Worm (Caenorhabditis elegans) whole organism, mixed stage, embryonic: ENCODE measurements around the gene K12H6.4.

Experiments
- M03D4.4 ChIP-seq: sonication (generic microtip); optimal IDR thresholded peaks from 2 replicates; lab custom pipeline; 2017; ENCODE audit warnings: mild to moderate bottlenecking, missing genetic modification characterization, missing compliant biosample characterization
- bed-3 ChIP-seq: fragments of 200-800 bp; sonication (Bioruptor generic); optimal IDR thresholded peaks from 3 replicates; lab custom pipeline; 2018; ENCODE audit warnings: mild to moderate bottlenecking, missing genetic modification characterization, moderate library complexity, missing compliant biosample characterization
- blmp-1 ChIP-seq: fragments of 150-350 bp; optimal IDR thresholded peaks from 2 replicates; lab custom pipeline; 2014; ENCODE audit warnings: missing biosample characterization, missing genetic modification characterization
- ceh-39 ChIP-seq: fragments of 150-350 bp; optimal IDR thresholded peaks from 2 replicates; lab custom pipeline; 2014; ENCODE audit warnings: missing biosample characterization, missing genetic modification characterization
- ceh-43 ChIP-seq: fragments of 200-800 bp; sonication (Bioruptor generic); optimal IDR thresholded peaks from 2 replicates; lab custom pipeline; 2018; ENCODE audit warnings: mild to moderate bottlenecking, missing genetic modification characterization, moderate library complexity, missing compliant biosample characterization
- ceh-83 ChIP-seq: fragments of 200-800 bp; sonication (Bioruptor generic); optimal IDR thresholded peaks from 2 replicates; lab custom pipeline; 2018; ENCODE audit warnings: mild to moderate bottlenecking, missing genetic modification characterization, missing compliant biosample characterization
- ces-1 ChIP-seq: fragments of 150-350 bp; optimal IDR thresholded peaks from 2 replicates; lab custom pipeline; 2014; ENCODE audit warnings: missing biosample characterization, missing genetic modification reagents, missing genetic modification characterization
- cnd-1 ChIP-seq: fragments of 200-800 bp; sonication (Bioruptor generic); optimal IDR thresholded peaks from 2 replicates; lab custom pipeline; 2018; ENCODE audit warnings: mild to moderate bottlenecking, missing genetic modification characterization, missing compliant biosample characterization
- drap-1 ChIP-seq: fragments of 200-800 bp; sonication (Bioruptor generic); optimal IDR thresholded peaks from 3 replicates; lab custom pipeline; 2018; ENCODE audit warnings: mild to moderate bottlenecking, missing genetic modification characterization, missing compliant biosample characterization
- elt-1 ChIP-seq: sonication (generic microtip); optimal IDR thresholded peaks from 2 replicates; lab custom pipeline; 2017; ENCODE audit warnings: missing genetic modification characterization, mild to moderate bottlenecking, missing compliant biosample characterization, antibody characterized with exemption, moderate library complexity, borderline replicate concordance; ENCODE audit not compliant: insufficient read depth
- elt-3 ChIP-seq: fragments of 150-350 bp; optimal IDR thresholded peaks from 2 replicates; lab custom pipeline; 2014; ENCODE audit warnings: missing biosample characterization, missing genetic modification characterization
- flh-1 ChIP-seq: fragments of 200-800 bp; sonication (Bioruptor generic); optimal IDR thresholded peaks from 2 replicates; lab custom pipeline; 2018; ENCODE audit warnings: mild to moderate bottlenecking, missing genetic modification characterization, moderate library complexity, missing compliant biosample characterization
- ham-2 ChIP-seq: fragments of 200-800 bp; sonication (Bioruptor generic); optimal IDR thresholded peaks from 2 replicates; lab custom pipeline; 2018; ENCODE audit warnings: mild to moderate bottlenecking, missing genetic modification characterization, missing compliant biosample characterization
- hlh-1 ChIP-seq: fragments of 150-350 bp; optimal IDR thresholded peaks from 2 replicates; lab custom pipeline; 2014; ENCODE audit warnings: missing biosample characterization, missing genetic modification reagents, missing genetic modification characterization
- lin-32 ChIP-seq: fragments of 200-800 bp; sonication (Bioruptor generic); optimal IDR thresholded peaks from 2 replicates; lab custom pipeline; 2018; ENCODE audit warnings: mild to moderate bottlenecking, missing genetic modification characterization, missing compliant biosample characterization
- lsy-2 ChIP-seq: fragments of 150-350 bp; optimal IDR thresholded peaks from 2 replicates; lab custom pipeline; 2014; ENCODE audit warnings: missing biosample characterization, missing genetic modification characterization
- mab-5 ChIP-seq: fragments of 150-350 bp; optimal IDR thresholded peaks from 2 replicates; lab custom pipeline; 2014; ENCODE audit warnings: missing biosample characterization, missing genetic modification characterization
- mep-1 ChIP-seq: fragments of 150-350 bp; optimal IDR thresholded peaks from 2 replicates; lab custom pipeline; 2017; ENCODE audit warnings: missing biosample characterization, missing genetic modification reagents, missing genetic modification characterization, inconsistent platforms
- mls-2 ChIP-seq: sonication (generic microtip); optimal IDR thresholded peaks from 2 replicates; lab custom pipeline; 2016; ENCODE audit warnings: mild to moderate bottlenecking, missing genetic modification characterization, moderate library complexity, missing compliant biosample characterization
- nhr-12 ChIP-seq: fragments of 150-350 bp; optimal IDR thresholded peaks from 2 replicates; lab custom pipeline; 2014; ENCODE audit warnings: missing biosample characterization, missing genetic modification characterization
- nhr-2 ChIP-seq: fragments of 150-350 bp; optimal IDR thresholded peaks from 2 replicates; lab custom pipeline; 2014; ENCODE audit warnings: missing biosample characterization, missing genetic modification characterization
- nhr-237 ChIP-seq: fragments of 150-350 bp; optimal IDR thresholded peaks from 2 replicates; lab custom pipeline; 2014; ENCODE audit warnings: missing biosample characterization, missing genetic modification characterization
- nhr-76 ChIP-seq: sonication (generic microtip); optimal IDR thresholded peaks from 2 replicates; lab custom pipeline; 2017; ENCODE audit warnings: missing biosample characterization, missing genetic modification characterization
- pha-4 ChIP-seq: fragments of 150-350 bp; optimal IDR thresholded peaks from 2 replicates; lab custom pipeline; 2018; ENCODE audit warnings: missing biosample characterization, missing genetic modification reagents, missing genetic modification characterization
- sem-2 ChIP-seq: fragments of 200-800 bp; sonication (Bioruptor generic); optimal IDR thresholded peaks from 2 replicates; lab custom pipeline; 2018; ENCODE audit warnings: mild to moderate bottlenecking, missing genetic modification characterization, missing compliant biosample characterization
- snpc-4 ChIP-seq: fragments of 150-350 bp; optimal IDR thresholded peaks from 2 replicates; lab custom pipeline; 2014; ENCODE audit warnings: missing biosample characterization, missing genetic modification characterization
- sptf-1 ChIP-seq: sonication (generic microtip); optimal IDR thresholded peaks from 2 replicates; lab custom pipeline; 2017; ENCODE audit warnings: mild to moderate bottlenecking, missing genetic modification characterization, moderate library complexity, missing compliant biosample characterization
- tbx-8 ChIP-seq: fragments of 200-800 bp; sonication (Bioruptor generic); optimal IDR thresholded peaks from 2 replicates; lab custom pipeline; 2018; ENCODE audit warnings: mild to moderate bottlenecking, missing genetic modification characterization, moderate library complexity, missing compliant biosample characterization
- unc-120 ChIP-seq: sonication (generic microtip); optimal IDR thresholded peaks from 2 replicates; lab custom pipeline; 2017; ENCODE audit warnings: missing genetic modification characterization, missing compliant biosample characterization; ENCODE audit not compliant: poor library complexity, severe bottlenecking
- unc-39 ChIP-seq: fragments of 150-350 bp; optimal IDR thresholded peaks from 2 replicates; lab custom pipeline; 2014; ENCODE audit warnings: missing biosample characterization, missing genetic modification characterization
- unc-62 ChIP-seq: fragments of 150-350 bp; optimal IDR thresholded peaks from 2 replicates; lab custom pipeline; 2014; ENCODE audit warnings: missing biosample characterization, missing genetic modification reagents, missing genetic modification characterization
- zip-8 ChIP-seq: fragments of 150-350 bp; optimal IDR thresholded peaks from 2 replicates; lab custom pipeline; 2014; ENCODE audit warnings: missing biosample characterization, missing genetic modification characterization
- ztf-11 ChIP-seq: fragments of 150-350 bp; optimal IDR thresholded peaks from 2 replicates; lab custom pipeline; 2014; ENCODE audit warnings: missing biosample characterization, missing genetic modification characterization

The K12H6.4 gene

ce11 chrII:2791693-2792092 lies 32.4 kb downstream of the K12H6.4 start:
- no peak for TF ChIP-seq ceh-39
- no peak for TF ChIP-seq bed-3 (GFP tag; lab: Kevin White, UChicago)
- TF ChIP-seq nhr-237 (tag; lab: Kevin White, UChicago): no peak
- no peak for TF ChIP-seq unc-39
- no peak for TF ChIP-seq sptf-1
- no peak for TF ChIP-seq tbx-8 (GFP tag; lab: Kevin White, UChicago)
- no peak for TF ChIP-seq unc-62 (GFP tag; lab: Kevin White, UChicago)
- TF ChIP-seq M03D4.4 (tag; lab: Kevin White, UChicago): no peak
- TF ChIP-seq nhr-76 (tag; lab: Kevin White, UChicago): no peak
- no peak for TF ChIP-seq ceh-83 (GFP tag; lab: Kevin White, UChicago)
- TF ChIP-seq zip-8: no peak
- no peak for TF ChIP-seq ces-1 (GFP tag; lab: Kevin White, UChicago)
- no peak for TF ChIP-seq mls-2 (tag; lab: Kevin White, UChicago)

DNA sequence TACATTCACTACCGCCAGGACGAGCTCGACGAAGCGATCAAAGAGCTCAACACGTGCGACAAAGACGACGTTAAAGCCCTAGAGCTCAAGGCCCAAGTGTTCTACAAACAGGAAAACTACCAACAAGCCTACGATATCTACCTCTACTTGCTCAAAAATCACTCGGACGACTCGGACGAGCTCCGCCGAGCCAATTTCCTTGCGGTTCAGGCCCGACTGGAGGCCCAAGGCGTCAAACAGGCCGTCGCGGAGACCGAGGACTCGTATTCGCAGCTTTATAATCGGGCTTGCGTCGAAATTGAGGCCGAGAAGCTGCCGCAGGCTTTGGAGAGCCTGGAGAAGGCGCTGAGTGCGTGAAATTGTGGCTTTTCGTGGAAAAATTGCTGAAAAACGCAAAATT lies 36.2 kb downstream of the K12H6.4 start:
- no peak for TF ChIP-seq nhr-12
- TF ChIP-seq unc-39: no peak
- no peak for TF ChIP-seq sptf-1
- no peak for TF ChIP-seq elt-3
- no peak for TF ChIP-seq elt-1 (tag; lab: Kevin White, UChicago)
- TF ChIP-seq zip-8: no peak
- no peak for TF ChIP-seq tbx-8 (GFP tag; lab: Kevin White, UChicago)
- TF ChIP-seq nhr-237 (tag; lab: Kevin White, UChicago): no peak
- no peak for TF ChIP-seq nhr-2
- TF ChIP-seq drap-1 (GFP tag; lab: Kevin White, UChicago): no peak
- TF ChIP-seq lsy-2 (tag; lab: Kevin White, UChicago): no peak
- no peak for TF ChIP-seq ces-1 (GFP tag; lab: Kevin White, UChicago)
- no peak for TF ChIP-seq mep-1 (tag; lab: Kevin White, UChicago)
- no peak for TF ChIP-seq unc-62 (GFP tag; lab: Kevin White, UChicago)
- no peak for TF ChIP-seq flh-1 (GFP tag; lab: Kevin White, UChicago)
- no peak for TF ChIP-seq lin-32 (GFP tag; lab: Kevin White, UChicago)

- TF ChIP-seq lsy-2 (tag; lab: Kevin White, UChicago): peak; percentile 10
- TF ChIP-seq snpc-4 (tag; lab: Kevin White, UChicago): no peak
- no peak for TF ChIP-seq sem-2 (GFP tag; lab: Kevin White, UChicago)
- TF ChIP-seq unc-120 (tag; lab: Kevin White, UChicago): peak; percentile 7
- TF ChIP-seq pha-4 (tag; lab: Kevin White, UChicago): peak; percentile 45
- TF ChIP-seq, all 35 proteins: peak for 3
Observed at ce11 chrII:2787031-2787512, 37.0 kb downstream of the K12H6.4 start, which contains the start of the genes F08D12.12 and srpa-72. TSS of gene F08D12.12 (minus strand) at chrII:2787081. TSS of gene srpa-72 (plus strand) at chrII:2787481.

ce11 chrII:2785787-2786186 lies 38.3 kb downstream of the K12H6.4 start:
- TF ChIP-seq ceh-43 (GFP tag; lab: Kevin White, UChicago) (no peak), unc-39 (no peak), tbx-8 (GFP tag; lab: Kevin White, UChicago) (no peak), unc-120 (tag; lab: Kevin White, UChicago) (no peak), sem-2 (GFP tag; lab: Kevin White, UChicago) (no peak), bed-3 (GFP tag; lab: Kevin White, UChicago) (no peak), ztf-11 (tag; lab: Kevin White, UChicago) (no peak), ceh-83 (GFP tag; lab: Kevin White, UChicago) (no peak), elt-3 (no peak), hlh-1 (tag; lab: Kevin White, UChicago) (no peak), pha-4 (tag; lab: Kevin White, UChicago) (no peak), mab-5 (tag; lab: Kevin White, UChicago) (no peak)
- TF ChIP-seq, all 35 proteins: peak for 0

DNA sequence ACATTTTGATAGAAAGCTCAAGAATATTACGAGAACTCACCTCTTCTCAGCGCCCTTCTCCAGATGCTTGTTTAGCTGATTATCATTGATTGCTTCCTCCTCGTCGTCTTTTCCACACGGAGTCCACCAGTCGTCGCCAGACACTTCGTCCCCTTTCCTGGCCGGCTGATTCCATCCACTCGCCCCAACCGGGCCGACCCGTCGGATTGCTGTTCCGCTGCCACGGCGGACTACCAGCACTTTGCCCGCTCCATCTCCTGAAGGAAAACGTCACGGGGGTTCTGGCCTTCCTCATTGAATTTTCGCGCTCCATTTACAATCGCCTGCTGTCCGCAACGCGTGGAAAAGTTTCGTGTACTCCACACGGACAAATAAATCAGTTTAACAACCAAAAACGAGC lies 40.7 kb downstream of the K12H6.4 start:
- TF ChIP-seq nhr-76 (tag; lab: Kevin White, UChicago) (no peak), ztf-11 (tag; lab: Kevin White, UChicago) (no peak), ham-2 (no peak), mep-1 (tag; lab: Kevin White, UChicago) (no peak), mab-5 (tag; lab: Kevin White, UChicago) (no peak), ceh-83 (GFP tag; lab: Kevin White, UChicago) (no peak), sptf-1 (no peak), cnd-1 (tag; lab: Kevin White, UChicago) (no peak), unc-62 (GFP tag; lab: Kevin White, UChicago) (no peak), bed-3 (GFP tag; lab: Kevin White, UChicago) (no peak), tbx-8 (GFP tag; lab: Kevin White, UChicago) (no peak), ces-1 (GFP tag; lab: Kevin White, UChicago) (no peak), flh-1 (GFP tag; lab: Kevin White, UChicago) (no peak), drap-1 (GFP tag; lab: Kevin White, UChicago) (no peak), unc-120 (tag; lab: Kevin White, UChicago) (no peak), blmp-1 (tag; lab: Kevin White, UChicago) (no peak), ceh-39 (no peak), ceh-43 (GFP tag; lab: Kevin White, UChicago) (no peak), nhr-2 (no peak)
